Worm (Caenorhabditis elegans): ENCODE measurements around the gene ddo-2.

ddo-2 gene

DNA sequence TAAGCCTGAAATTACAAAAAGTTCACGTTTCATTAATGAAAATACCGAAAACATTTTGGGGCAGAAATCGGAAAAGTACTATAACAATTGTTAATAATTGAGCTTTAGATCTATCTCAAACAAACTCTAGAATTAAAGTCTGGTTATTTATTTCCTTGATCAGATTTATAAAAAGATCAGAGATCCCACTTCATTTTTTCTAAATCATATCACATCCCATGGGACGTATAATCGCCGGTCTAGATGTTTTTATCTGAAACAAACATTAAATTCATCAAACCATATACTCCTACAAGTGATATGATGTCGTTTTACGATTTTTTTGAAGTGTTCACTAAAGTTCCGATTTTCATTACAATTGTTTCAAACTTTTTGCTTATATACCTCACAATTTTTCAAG, 23.8 kb downstream of the ddo-2 start, which contains the start of gene str-41:
TSS of gene str-41 (plus strand) at position 301 of the 400 bp plus-strand sequence.
- TF ChIP-seq dpl-1 (GFP tag; optimal IDR thresholded peaks at IDR 0.05) (no peak), efl-1 (optimal IDR thresholded peaks at IDR 0.05) (no peak), efl-1 (GFP tag; optimal IDR thresholded peaks at IDR 0.05 in 1 of 2) (peak in 1 of 2 experiments; percentile 13)

DNA sequence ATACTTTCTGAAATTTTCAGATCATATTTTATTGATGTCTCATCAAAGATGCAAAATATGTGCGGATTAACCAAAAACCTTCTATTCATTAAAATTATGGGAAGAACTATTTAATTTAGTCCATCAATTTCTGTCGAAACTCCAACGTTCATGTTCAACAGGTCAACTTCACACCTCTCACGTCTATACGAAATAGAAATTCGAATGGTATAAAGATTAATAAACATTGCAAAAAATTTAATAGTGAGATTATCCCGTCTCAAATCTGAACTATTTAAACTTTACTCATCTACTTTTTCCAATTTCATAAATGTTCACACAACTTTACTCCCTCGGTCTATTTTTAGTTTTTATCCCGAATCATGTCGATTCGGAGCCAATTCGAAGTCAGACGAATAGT, 25.9 kb downstream of the ddo-2 start, which contains the start of gene R13D7.2:
TSS of gene R13D7.2 (plus strand) at position 301 of the 400 bp plus-strand sequence.
- TF ChIP-seq zag-1 (tag; optimal IDR thresholded peaks at IDR 0.05) (no peak), nhr-84 (tag; optimal IDR thresholded peaks at IDR 0.05) (no peak), unc-30 (tag; optimal IDR thresholded peaks at IDR 0.05) (no peak)

- TF ChIP-seq nhr-77 (tag; optimal IDR thresholded peaks at IDR 0.05) (no peak), ceh-90 (tag; optimal IDR thresholded peaks at IDR 0.05) (no peak), sup-37 (GFP tag; optimal IDR thresholded peaks at IDR 0.05) (no peak)
These were observed 27.0 kb downstream of the ddo-2 start, which contains the start of gene srt-6 for ce11 chrV:7408520-7408919. TSS of gene srt-6 (minus strand) at chrV:7408814.

DNA sequence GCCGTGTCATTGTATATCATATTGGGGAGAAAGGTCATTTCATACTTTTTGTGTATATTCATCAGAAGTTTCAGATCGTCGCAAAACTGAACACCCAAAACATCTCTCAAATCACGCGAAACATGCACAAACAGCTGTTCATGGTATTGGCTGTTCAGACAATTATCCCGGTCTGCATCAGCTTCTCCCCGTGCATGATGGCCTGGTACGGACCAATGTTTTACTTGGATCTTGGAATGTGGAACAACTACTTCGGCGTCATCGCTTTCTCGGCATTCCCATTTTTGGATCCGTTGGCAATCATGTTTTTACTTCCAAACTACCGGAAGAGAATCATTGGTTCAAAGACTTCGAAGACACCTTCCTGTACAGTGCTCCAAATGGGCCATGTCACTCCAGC, 32.0 kb downstream of the ddo-2 start:
- TF ChIP-seq fkh-10 (GFP tag; optimal IDR thresholded peaks at IDR 0.05) = no peak
- no peak for TF ChIP-seq mab-9 (GFP tag; IDR thresholded peaks at IDR 0.05)
- no peak for TF ChIP-seq snpc-4 (tag; optimal IDR thresholded peaks at IDR 0.05)
- TF ChIP-seq nhr-28 (tag; optimal IDR thresholded peaks at IDR 0.05) = no peak
- TF ChIP-seq ceh-8 (GFP tag; optimal IDR thresholded peaks at IDR 0.05) = no peak
- no peak for TF ChIP-seq dsc-1 (tag; optimal IDR thresholded peaks at IDR 0.05)
- no peak for TF ChIP-seq C04F5.9 (tag; optimal IDR thresholded peaks at IDR 0.05)
- TF ChIP-seq swsn-7 (tag; optimal IDR thresholded peaks at IDR 0.05) = no peak
- no peak for TF ChIP-seq sptf-1 (tag; optimal IDR thresholded peaks at IDR 0.05)
- no peak for TF ChIP-seq unc-98 (GFP tag; IDR thresholded peaks at IDR 0.05)
- no peak for TF ChIP-seq fkh-8 (tag; optimal IDR thresholded peaks at IDR 0.05)
- TF ChIP-seq hlh-17 (GFP tag; optimal IDR thresholded peaks at IDR 0.05; ENCODE audit: borderline replicate concordance) = no peak
- no peak for TF ChIP-seq rnt-1 (tag; optimal IDR thresholded peaks at IDR 0.05)
- no peak for TF ChIP-seq nhr-11 (tag; optimal IDR thresholded peaks at IDR 0.05)
- no peak for TF ChIP-seq ceh-63 (GFP tag; optimal IDR thresholded peaks at IDR 0.05)
- no peak for TF ChIP-seq dpl-1 (GFP tag; optimal IDR thresholded peaks at IDR 0.05)
- no peak for TF ChIP-seq blmp-1 (tag; optimal IDR thresholded peaks at IDR 0.05)
- no peak for TF ChIP-seq C16A3.4 (tag; optimal IDR thresholded peaks at IDR 0.05)
- TF ChIP-seq nhr-85 (tag) = no peak
- no peak for TF ChIP-seq hlh-4 (tag; optimal IDR thresholded peaks at IDR 0.05)

DNA sequence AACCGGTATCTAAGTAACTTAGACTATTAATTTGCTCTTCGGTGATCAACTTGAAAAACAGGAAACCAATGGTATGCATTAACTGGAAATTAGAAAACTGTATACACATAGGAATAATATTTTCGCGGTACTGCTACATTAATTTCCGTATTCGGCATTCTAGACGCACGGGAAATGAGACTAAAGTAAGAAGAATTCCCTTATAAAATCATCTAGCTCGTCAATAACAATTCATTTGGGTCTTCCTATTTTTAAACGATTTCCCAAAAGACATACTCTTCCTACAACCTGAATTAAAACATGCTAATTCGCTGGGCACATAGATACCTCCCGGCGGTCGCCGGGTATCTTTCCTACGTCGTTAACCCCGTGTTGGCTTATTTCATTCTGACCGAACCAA, 33.1 kb downstream of the ddo-2 start, which contains the start of gene srj-13:
TSS of gene srj-13 (plus strand) at position 301 of the 400 bp plus-strand sequence.
- TF ChIP-seq aly-2 (tag; optimal IDR thresholded peaks at IDR 0.05) (no peak), sptf-1 (tag; optimal IDR thresholded peaks at IDR 0.05) (no peak), ama-1 (optimal IDR thresholded peaks at IDR 0.05) (no peak), nhr-84 (tag; optimal IDR thresholded peaks at IDR 0.05) (no peak), nhr-47 (tag; optimal IDR thresholded peaks at IDR 0.05) (no peak), C04F5.9 (tag; optimal IDR thresholded peaks at IDR 0.05) (no peak), sox-4 (tag; optimal IDR thresholded peaks at IDR 0.05) (no peak), lin-35 (GFP tag; optimal IDR thresholded peaks at IDR 0.05) (no peak), irx-1 (tag; optimal IDR thresholded peaks at IDR 0.05) (no peak), sup-37 (GFP tag; optimal IDR thresholded peaks at IDR 0.05) (no peak), alr-1 (tag; optimal IDR thresholded peaks at IDR 0.05; ENCODE audit: borderline replicate concordance) (no peak), pax-3 (tag; optimal IDR thresholded peaks at IDR 0.05) (no peak), hlh-17 (GFP tag; optimal IDR thresholded peaks at IDR 0.05; ENCODE audit: borderline replicate concordance) (no peak), nhr-28 (tag; optimal IDR thresholded peaks at IDR 0.05) (no peak), grh-1 (GFP tag; IDR thresholded peaks at IDR 0.05) (no peak), unc-130 (tag; optimal IDR thresholded peaks at IDR 0.05) (no peak), vab-15 (tag; optimal IDR thresholded peaks at IDR 0.05) (no peak), aha-1 (tag; optimal IDR thresholded peaks at IDR 0.05) (no peak), dsc-1 (tag; optimal IDR thresholded peaks at IDR 0.05) (no peak)

All from whole organism, L1 larva.